Fruit fly (Drosophila melanogaster) whole organism, embryonic: Measurements from ENCODE around the gene CG31855.
A peak's percentile ranks its signal among the peaks of the same experiment; 100 is the strongest.

ENCODE experiments used
- Atf6 ChIP-seq: fragments of 200-800 bp; sonication (Bioruptor generic); IDR thresholded peaks from 2 replicates; pipeline ENCODE4 v1.3.6; 2022; ENCODE audit warnings: missing biosample characterization, missing genetic modification characterization
- Awh ChIP-seq: fragments of 200-800 bp; sonication (Bioruptor generic); IDR thresholded peaks from 2 replicates; pipeline ENCODE4, ENCODE4 v1.3.6; 2022; ENCODE audit warnings: missing biosample characterization, missing genetic modification characterization
- CG10321 ChIP-seq: fragments of 200-800 bp; sonication (Bioruptor generic); IDR thresholded peaks from 2 replicates; pipeline ENCODE4 v1.3.6; 2022; ENCODE audit warnings: missing biosample characterization, missing genetic modification characterization
- CG11093 ChIP-seq: fragments of 200-800 bp; sonication (Bioruptor generic); IDR thresholded peaks from 3 replicates; pipeline ENCODE4 v1.3.6; 2022; ENCODE audit warnings: missing biosample characterization, missing genetic modification characterization
- CG13775 ChIP-seq: fragments of 200-800 bp; sonication (Bioruptor generic); optimal IDR thresholded peaks from 3 replicates; lab custom pipeline; 2017; ENCODE audit warnings: missing biosample characterization, mild to moderate bottlenecking, missing genetic modification characterization
- CG14441 ChIP-seq: fragments of 200-800 bp; sonication (Bioruptor generic); IDR thresholded peaks from 2 replicates; pipeline ENCODE4 v1.3.6; 2022; ENCODE audit warnings: missing biosample characterization, missing genetic modification characterization
- CG14667 ChIP-seq: fragments of 200-800 bp; sonication (Bioruptor generic); IDR thresholded peaks from 2 replicates; pipeline ENCODE4 v1.3.6; 2022; ENCODE audit warnings: missing biosample characterization, missing genetic modification characterization
- CG15479 ChIP-seq: fragments of 200-800 bp; sonication (Bioruptor generic); optimal IDR thresholded peaks from 3 replicates; lab custom pipeline; 2019; ENCODE audit warnings: missing biosample characterization, mild to moderate bottlenecking, missing genetic modification characterization, moderate library complexity
- CG16779 ChIP-seq: fragments of 200-800 bp; sonication (Bioruptor generic); IDR thresholded peaks from 2 replicates; pipeline ENCODE4 v1.3.6; 2022; ENCODE audit warnings: missing biosample characterization, missing genetic modification characterization
- CG1792 ChIP-seq: fragments of 200-800 bp; sonication (Bioruptor generic); optimal IDR thresholded peaks from 2 replicates; lab custom pipeline; 2016; ENCODE audit warnings: missing biosample characterization, missing genetic modification characterization
- CG18262 ChIP-seq: fragments of 200-800 bp; optimal IDR thresholded peaks from 3 replicates; lab custom pipeline; 2019; ENCODE audit warnings: missing biosample characterization, mild to moderate bottlenecking, missing genetic modification characterization, moderate library complexity
- CG2712 ChIP-seq: fragments of 200-800 bp; optimal IDR thresholded peaks from 3 replicates; lab custom pipeline; 2019; ENCODE audit warnings: missing biosample characterization, mild to moderate bottlenecking, missing genetic modification characterization, moderate library complexity
- CG2875 ChIP-seq: fragments of 200-800 bp; sonication (Bioruptor generic); optimal IDR thresholded peaks from 2 replicates; lab custom pipeline; 2017; ENCODE audit warnings: missing biosample characterization, mild to moderate bottlenecking, missing genetic modification characterization, missing genetic modification reagents
- CG31388 ChIP-seq: fragments of 200-800 bp; sonication (Bioruptor generic); optimal IDR thresholded peaks from 2 replicates; lab custom pipeline; 2016; ENCODE audit warnings: missing biosample characterization, missing genetic modification characterization
- CG34376 ChIP-seq: fragments of 200-800 bp; sonication (Bioruptor generic); optimal IDR thresholded peaks from 2 replicates; lab custom pipeline; 2018; ENCODE audit warnings: missing biosample characterization, mild to moderate bottlenecking, missing genetic modification characterization
- CG3995 ChIP-seq: fragments of 200-800 bp; sonication (Bioruptor generic); optimal IDR thresholded peaks from 3 replicates; lab custom pipeline; 2016; ENCODE audit warnings: missing biosample characterization, missing genetic modification characterization
- CG4854 ChIP-seq: fragments of 200-800 bp; sonication (Bioruptor generic); optimal IDR thresholded peaks from 2 replicates; lab custom pipeline; 2016; ENCODE audit warnings: missing biosample characterization, missing genetic modification characterization, inconsistent platforms
- CG5953 ChIP-seq: fragments of 200-800 bp; sonication (Bioruptor generic); IDR thresholded peaks from 2 replicates; pipeline ENCODE4 v1.3.6; 2022; ENCODE audit warnings: missing biosample characterization, missing genetic modification characterization
- CG7357 ChIP-seq: fragments of 200-800 bp; sonication (Bioruptor generic); IDR thresholded peaks from 3 replicates; pipeline ENCODE4 v1.3.6; 2022; ENCODE audit warnings: missing biosample characterization, missing genetic modification characterization
- CG8089 ChIP-seq: fragments of 200-800 bp; sonication (Bioruptor generic); optimal IDR thresholded peaks from 3 replicates; lab custom pipeline; 2016; ENCODE audit warnings: missing biosample characterization, missing genetic modification characterization
- CG9215 ChIP-seq: fragments of 200-800 bp; sonication (Bioruptor generic); IDR thresholded peaks from 2 replicates; pipeline ENCODE4 v1.3.6; 2022; ENCODE audit warnings: missing biosample characterization, missing genetic modification characterization
- CkIIα-i1 ChIP-seq: fragments of 200-800 bp; sonication (Bioruptor generic); IDR thresholded peaks from 2 replicates; pipeline ENCODE4 v1.3.6; 2022; ENCODE audit warnings: missing biosample characterization, missing genetic modification characterization
- D ChIP-seq, 2 experiments: fragments of 200-800 bp in 1 of 2; fragments of >200 bp in 1 of 2; sonication (Bioruptor generic) in 1 of 2; optimal IDR thresholded peaks; 2 replicates in 1 of 2; 3 replicates in 1 of 2; lab custom pipeline; 2017; ENCODE audit warnings: mild to moderate bottlenecking in 1 of 2, missing biosample characterization in 1 of 2, missing genetic modification characterization in 1 of 2, missing genetic modification reagents in 1 of 2
- Doc2 ChIP-seq: fragments of 200-800 bp; sonication (Bioruptor generic); IDR thresholded peaks from 2 replicates; pipeline ENCODE4 v1.3.6; 2022; ENCODE audit warnings: missing biosample characterization, missing genetic modification characterization
- E2f2 ChIP-seq: fragments of 200-800 bp; sonication (Bioruptor generic); IDR thresholded peaks from 2 replicates; pipeline ENCODE4 v1.3.6; 2022; ENCODE audit warnings: missing biosample characterization, missing genetic modification characterization
- Fer3 ChIP-seq: fragments of 200-800 bp; sonication (Bioruptor generic); optimal IDR thresholded peaks from 2 replicates; lab custom pipeline; 2018; ENCODE audit warnings: missing biosample characterization, mild to moderate bottlenecking, missing genetic modification characterization, moderate library complexity
- Gug ChIP-seq: fragments of 200-800 bp; sonication (Bioruptor generic); IDR thresholded peaks from 4 replicates; pipeline ENCODE4 v1.3.6; 2022; ENCODE audit warnings: missing biosample characterization, missing genetic modification characterization
- H2.0 ChIP-seq: fragments of 200-800 bp; sonication (Bioruptor generic); IDR thresholded peaks from 2 replicates; pipeline ENCODE4 v1.3.6; 2022; ENCODE audit warnings: missing biosample characterization, missing genetic modification characterization
- Myb ChIP-seq: fragments of 200-800 bp; sonication (Bioruptor generic); optimal IDR thresholded peaks from 2 replicates; lab custom pipeline; 2016; ENCODE audit warnings: missing biosample characterization, missing genetic modification characterization
- NK7.1 ChIP-seq: fragments of 200-800 bp; sonication (Bioruptor generic); optimal IDR thresholded peaks from 3 replicates; lab custom pipeline; 2016; ENCODE audit warnings: missing biosample characterization, missing genetic modification characterization
- Sry-δ ChIP-seq: fragments of 200-800 bp; sonication (Bioruptor generic); optimal IDR thresholded peaks from 2 replicates; lab custom pipeline; 2016; ENCODE audit warnings: missing biosample characterization, missing genetic modification characterization
- Stat92E ChIP-seq, 3 experiments: fragments of >200 bp in 2 of 3; fragments of 200-800 bp in 1 of 3; sonication (Bioruptor generic) in 1 of 3; optimal IDR thresholded peaks; 2 replicates each; lab custom pipeline; 2017 to 2019; ENCODE audit warnings: missing biosample characterization in 3 of 3, missing genetic modification characterization in 3 of 3, mild to moderate bottlenecking in 1 of 3, moderate library complexity in 1 of 3
- bbx ChIP-seq: fragments of 200-800 bp; sonication (Bioruptor generic); IDR thresholded peaks from 2 replicates; pipeline ENCODE4 v1.3.6; 2022; ENCODE audit warnings: missing biosample characterization, missing genetic modification characterization; ENCODE audit not compliant: partially characterized antibody
- cato ChIP-seq: fragments of 200-800 bp; sonication (Bioruptor generic); optimal IDR thresholded peaks from 2 replicates; lab custom pipeline; 2016; ENCODE audit warnings: missing biosample characterization, missing genetic modification characterization, borderline replicate concordance
- da ChIP-seq: fragments of 200-800 bp; sonication (Bioruptor generic); optimal IDR thresholded peaks from 2 replicates; lab custom pipeline; 2016; ENCODE audit warnings: missing biosample characterization, missing genetic modification characterization
- danr ChIP-seq: fragments of 200-800 bp; sonication (Bioruptor generic); IDR thresholded peaks from 2 replicates; pipeline ENCODE4 v1.3.6; 2022; ENCODE audit warnings: missing biosample characterization, missing genetic modification characterization
- gcm2 ChIP-seq: fragments of 200-800 bp; sonication (Bioruptor generic); optimal IDR thresholded peaks from 2 replicates; lab custom pipeline; 2016; ENCODE audit warnings: missing biosample characterization, missing genetic modification characterization
- h ChIP-seq: fragments of >200 bp; optimal IDR thresholded peaks from 2 replicates; lab custom pipeline; 2017
- ham ChIP-seq: fragments of 200-800 bp; sonication (Bioruptor generic); IDR thresholded peaks from 2 replicates; pipeline ENCODE4 v1.3.6; 2022; ENCODE audit warnings: missing biosample characterization, missing genetic modification characterization
- hkb ChIP-seq, 2 experiments: fragments of 200-800 bp in 1 of 2; fragments of >200 bp in 1 of 2; sonication (Bioruptor generic) in 1 of 2; IDR thresholded peaks in 1 of 2; optimal IDR thresholded peaks in 1 of 2; 2 replicates each; pipeline versions ENCODE4 v1.3.6 to Lab custom; 2017 to 2022; ENCODE audit warnings: missing biosample characterization in 1 of 2, missing genetic modification characterization in 1 of 2
- knrl ChIP-seq: fragments of 200-800 bp; sonication (Bioruptor generic); IDR thresholded peaks from 3 replicates; pipeline ENCODE4 v1.3.6; 2022; ENCODE audit warnings: missing biosample characterization, missing genetic modification characterization; ENCODE audit not compliant: partially characterized antibody
- nau ChIP-seq: fragments of 200-800 bp; sonication (Bioruptor generic); optimal IDR thresholded peaks from 3 replicates; lab custom pipeline; 2017; ENCODE audit warnings: missing biosample characterization, mild to moderate bottlenecking, missing genetic modification characterization, missing genetic modification reagents
- oc ChIP-seq: fragments of 200-800 bp; sonication (Bioruptor generic); optimal IDR thresholded peaks from 2 replicates; lab custom pipeline; 2018; ENCODE audit warnings: missing biosample characterization, mild to moderate bottlenecking, missing genetic modification characterization, moderate library complexity
- otp ChIP-seq: fragments of 200-800 bp; sonication (Bioruptor generic); IDR thresholded peaks from 3 replicates; pipeline ENCODE4, ENCODE4 v1.3.6; 2022; ENCODE audit warnings: missing biosample characterization, missing genetic modification characterization
- pho ChIP-seq: fragments of 200-800 bp; sonication (Bioruptor generic); optimal IDR thresholded peaks from 2 replicates; lab custom pipeline; 2016; ENCODE audit warnings: missing biosample characterization, missing genetic modification characterization
- pum ChIP-seq: fragments of 200-800 bp; sonication (Bioruptor generic); optimal IDR thresholded peaks from 2 replicates; lab custom pipeline; 2016; ENCODE audit warnings: missing biosample characterization, missing genetic modification characterization
- schlank ChIP-seq: fragments of 200-800 bp; sonication (Bioruptor generic); optimal IDR thresholded peaks from 2 replicates; lab custom pipeline; 2018; ENCODE audit warnings: missing biosample characterization, mild to moderate bottlenecking, missing genetic modification characterization
- sim ChIP-seq: fragments of 200-800 bp; sonication (Bioruptor generic); IDR thresholded peaks from 2 replicates; pipeline ENCODE4 v1.3.6; 2022; ENCODE audit warnings: missing biosample characterization, missing genetic modification characterization
- tna ChIP-seq: fragments of 200-800 bp; sonication (Bioruptor generic); IDR thresholded peaks from 2 replicates; pipeline ENCODE4 v1.3.6; 2022; ENCODE audit warnings: missing biosample characterization, missing genetic modification characterization; ENCODE audit not compliant: partially characterized antibody
- toy ChIP-seq: fragments of 200-800 bp; sonication (Bioruptor generic); IDR thresholded peaks from 2 replicates; pipeline ENCODE4 v1.3.6; 2022; ENCODE audit warnings: missing biosample characterization, missing genetic modification characterization
- zfh2 ChIP-seq: fragments of 200-800 bp; sonication (Bioruptor generic); optimal IDR thresholded peaks from 2 replicates; lab custom pipeline; 2016; ENCODE audit warnings: missing biosample characterization, missing genetic modification characterization

The CG31855 gene

dm6 chr2L:13387255-13387654 lies 18.3 kb downstream of the CG31855 start, which contains the start of the genes Ing5 and CG7099 (continued):
- TF ChIP-seq CG14667 (peak; percentile 95), CG1792 (GFP tag; lab: Kevin White, UChicago) (peak; percentile 59), cato (GFP tag; lab: Kevin White, UChicago) (peak; percentile 94), toy (peak; percentile 87), CG15479 (GFP tag; lab: Kevin White, UChicago) (peak; percentile 36), CG4854 (GFP tag; lab: Kevin White, UChicago) (peak; percentile 96), knrl (GFP tag; lab: Robert Waterston, UW) (peak; percentile 78), Myb (GFP tag; lab: Kevin White, UChicago) (peak; percentile 64), Atf6 (GFP tag; lab: Robert Waterston, UW) (peak; percentile 96), CG3995 (GFP tag; lab: Kevin White, UChicago) (peak; percentile 73), Gug (peak; percentile 96), zfh2 (peak; percentile 95), E2f2 (GFP tag; lab: Robert Waterston, UW) (peak; percentile 81), D (optimal IDR thresholded peaks at IDR 0.05; lab: Kevin White, UChicago) (no peak), D (GFP tag; optimal IDR thresholded peaks at IDR 0.05; lab: Kevin White, UChicago) (peak; percentile 91), Stat92E (GFP tag; optimal IDR thresholded peaks at IDR 0.05; lab: Kevin White, UChicago) (peak in 1 of 3 experiments; percentile 71), schlank (peak; percentile 80), CkIIα-i1 (GFP tag; lab: Robert Waterston, UW) (peak; percentile 73; the same call in 1 of the 2 replicates), CG10321 (peak; percentile 73), Fer3 (tag; lab: Kevin White, UChicago) (peak; percentile 97), nau (no peak), bbx (GFP tag; lab: Robert Waterston, UW) (peak; percentile 53), CG18262 (tag; lab: Kevin White, UChicago) (peak; percentile 95), CG34376 (GFP tag; lab: Kevin White, UChicago) (peak; percentile 88), gcm2 (peak; percentile 91), CG8089 (GFP tag; lab: Kevin White, UChicago) (peak; percentile 77), ham (peak; percentile 77; the same call in 1 of the 2 replicates), CG11093 (GFP tag; lab: Robert Waterston, UW) (peak; percentile 95), CG2712 (tag; lab: Kevin White, UChicago) (peak; percentile 97), CG2875 (peak; percentile 88), CG7357 (peak; percentile 89), hkb (optimal IDR thresholded peaks at IDR 0.05; lab: Kevin White, UChicago) (no peak), hkb (GFP tag; IDR thresholded peaks at IDR 0.05; lab: Robert Waterston, UW) (peak; percentile 95), CG16779 (GFP tag; lab: Robert Waterston, UW) (peak; percentile 95), oc (peak; percentile 94), danr (peak; percentile 90), CG9215 (GFP tag; lab: Robert Waterston, UW) (peak; percentile 94), H2.0 (GFP tag; lab: Robert Waterston, UW) (peak; percentile 96), Doc2 (peak; percentile 91), otp (GFP tag; lab: Robert Waterston, UW) (peak; percentile 97), CG31388 (GFP tag; lab: Kevin White, UChicago) (peak; percentile 92), da (GFP tag; lab: Kevin White, UChicago) (peak; percentile 83), h (lab: Kevin White, UChicago) (no peak), CG5953 (GFP tag; lab: Robert Waterston, UW) (peak; percentile 92), Awh (GFP tag; lab: Robert Waterston, UW) (peak; percentile 94), pum (GFP tag; lab: Kevin White, UChicago) (peak; percentile 89), CG13775 (GFP tag; lab: Kevin White, UChicago) (peak; percentile 97), CG14441 (peak; percentile 98), pho (GFP tag; lab: Kevin White, UChicago) (peak; percentile 93), Sry-δ (peak; percentile 83), tna (no peak), sim (GFP tag; lab: Robert Waterston, UW) (peak; percentile 82; the same call in 1 of the 2 replicates), NK7.1 (GFP tag; lab: Kevin White, UChicago) (peak; percentile 59)
